Worm (Caenorhabditis elegans) whole organism, L4 larva: Measurements from ENCODE around the gene fcmt-1.

Experiments
- D1046.2 ChIP-seq: fragments of 200-800 bp; sonication (Bioruptor generic); IDR thresholded peaks from 2 replicates; pipeline ENCODE4 v1.3.6; 2022; ENCODE audit warnings: missing genetic modification characterization, missing compliant biosample characterization
- F10B5.3 ChIP-seq: sonication (generic microtip); optimal IDR thresholded peaks from 2 replicates; lab custom pipeline; 2016; ENCODE audit warnings: mild to moderate bottlenecking, missing genetic modification characterization, missing compliant biosample characterization
- F26F4.8 ChIP-seq: fragments of 200-800 bp; sonication (Bioruptor generic); conservative IDR thresholded peaks from 2 replicates; pipeline ENCODE4 v1.3.6; 2022; ENCODE audit warnings: missing genetic modification characterization, missing compliant biosample characterization
- F49E8.2 ChIP-seq: sonication (generic microtip); optimal IDR thresholded peaks from 2 replicates; lab custom pipeline; 2016; ENCODE audit warnings: missing compliant biosample characterization, mild to moderate bottlenecking, missing genetic modification characterization, borderline replicate concordance
- T20F7.1 ChIP-seq: fragments of 200-800 bp; sonication (Bioruptor generic); optimal IDR thresholded peaks from 2 replicates; lab custom pipeline; 2018; ENCODE audit warnings: mild to moderate bottlenecking, missing genetic modification characterization, missing compliant biosample characterization
- Y75B8A.6 ChIP-seq: fragments of 200-800 bp; sonication (Bioruptor generic); IDR thresholded peaks from 2 replicates; pipeline ENCODE4 v1.3.6; 2022; ENCODE audit warnings: missing genetic modification reagents, missing genetic modification characterization, missing compliant biosample characterization
- ZK546.5 ChIP-seq, 2 experiments: sonication (generic microtip); optimal IDR thresholded peaks; 2 replicates each; lab custom pipeline; 2017; ENCODE audit warnings: missing biosample characterization in 2 of 2, missing genetic modification characterization in 2 of 2
- aha-1 ChIP-seq: fragments of 150-350 bp; peaks from one replicate; lab custom pipeline; 2014; ENCODE audit warnings: missing biosample characterization, missing genetic modification characterization
- aly-2 ChIP-seq: sonication (generic microtip); optimal IDR thresholded peaks from 2 replicates; lab custom pipeline; 2018; ENCODE audit warnings: missing biosample characterization, missing genetic modification characterization
- ama-1 ChIP-seq: fragments of 150-350 bp; optimal IDR thresholded peaks from 2 replicates; lab custom pipeline; 2014; ENCODE audit warnings: inconsistent platforms, mixed read lengths
- ceh-20 ChIP-seq: fragments of 200-800 bp; sonication (Bioruptor generic); IDR thresholded peaks from 2 replicates; pipeline ENCODE4 v1.3.6; 2022; ENCODE audit warnings: missing genetic modification reagents, missing genetic modification characterization, missing compliant biosample characterization
- ceh-62 ChIP-seq: sonication (generic microtip); optimal IDR thresholded peaks from 2 replicates; lab custom pipeline; 2017; ENCODE audit warnings: missing biosample characterization, missing genetic modification characterization
- cey-2 ChIP-seq: sonication (generic microtip); optimal IDR thresholded peaks from 3 replicates; lab custom pipeline; 2017; ENCODE audit warnings: missing genetic modification characterization, mild to moderate bottlenecking, missing compliant biosample characterization, antibody characterized with exemption, borderline replicate concordance; ENCODE audit not compliant: insufficient read depth
- ctbp-1 ChIP-seq: fragments of 200-800 bp; sonication (Bioruptor generic); IDR thresholded peaks from 2 replicates; pipeline ENCODE4 v1.3.6; 2022; ENCODE audit warnings: missing genetic modification reagents, missing genetic modification characterization, missing compliant biosample characterization
- daf-12 ChIP-seq: fragments of 150-350 bp; optimal IDR thresholded peaks from 2 replicates; lab custom pipeline; 2014; ENCODE audit warnings: missing biosample characterization, missing genetic modification reagents, missing genetic modification characterization
- daf-19 ChIP-seq: fragments of 200-800 bp; sonication (Bioruptor generic); conservative IDR thresholded peaks from 2 replicates; pipeline ENCODE4 v1.3.6; 2022; ENCODE audit warnings: missing genetic modification characterization, missing compliant biosample characterization
- daf-8 ChIP-seq: fragments of 200-800 bp; sonication (Bioruptor generic); IDR thresholded peaks from 2 replicates; pipeline ENCODE4 v1.3.6; 2022; ENCODE audit warnings: missing genetic modification characterization, missing compliant biosample characterization
- dmd-6 ChIP-seq: fragments of 200-800 bp; sonication (Bioruptor generic); IDR thresholded peaks from 2 replicates; pipeline ENCODE4 v1.3.6; 2022; ENCODE audit warnings: missing genetic modification reagents, missing genetic modification characterization, missing compliant biosample characterization
- dmd-8 ChIP-seq: fragments of 200-800 bp; sonication (Bioruptor generic); IDR thresholded peaks from 2 replicates; pipeline ENCODE4 v1.3.6; 2022; ENCODE audit warnings: missing genetic modification characterization, missing compliant biosample characterization
- dmd-9 ChIP-seq: fragments of 200-800 bp; sonication (Bioruptor generic); IDR thresholded peaks from 2 replicates; pipeline ENCODE4 v1.3.6; 2022; ENCODE audit warnings: missing genetic modification reagents, missing genetic modification characterization, missing compliant biosample characterization
- duxl-1 ChIP-seq: sonication (generic microtip); optimal IDR thresholded peaks from 2 replicates; lab custom pipeline; 2016; ENCODE audit warnings: mild to moderate bottlenecking, missing genetic modification characterization, moderate library complexity, missing compliant biosample characterization; ENCODE audit not compliant: poor library complexity
- fkh-10 ChIP-seq: fragments of 150-350 bp; optimal IDR thresholded peaks from 2 replicates; lab custom pipeline; 2014; ENCODE audit warnings: missing biosample characterization, missing genetic modification reagents, missing genetic modification characterization
- fos-1 ChIP-seq: fragments of 150-350 bp; optimal IDR thresholded peaks from 2 replicates; lab custom pipeline; 2014; ENCODE audit warnings: missing biosample characterization, missing genetic modification characterization
- gei-8 ChIP-seq: fragments of 200-800 bp; sonication (Bioruptor generic); optimal IDR thresholded peaks from 2 replicates; lab custom pipeline; 2018; ENCODE audit warnings: mild to moderate bottlenecking, missing genetic modification characterization, missing compliant biosample characterization
- hlh-11 ChIP-seq: fragments of 200-800 bp; sonication (Bioruptor generic); optimal IDR thresholded peaks from 2 replicates; lab custom pipeline; 2018; ENCODE audit warnings: mild to moderate bottlenecking, missing genetic modification characterization, missing compliant biosample characterization
- hlh-30 ChIP-seq: sonication (generic microtip); optimal IDR thresholded peaks from 2 replicates; lab custom pipeline; 2017; ENCODE audit warnings: antibody characterized with exemption, mild to moderate bottlenecking, missing genetic modification characterization, missing compliant biosample characterization; ENCODE audit not compliant: insufficient read depth
- jun-1 ChIP-seq: fragments of 150-350 bp; optimal IDR thresholded peaks from 2 replicates; lab custom pipeline; 2014; ENCODE audit warnings: missing biosample characterization, missing genetic modification reagents, missing genetic modification characterization
- lin-39 ChIP-seq: fragments of 150-350 bp; optimal IDR thresholded peaks from 2 replicates; lab custom pipeline; 2014; ENCODE audit warnings: missing biosample characterization, missing genetic modification reagents, missing genetic modification characterization
- lsy-2 ChIP-seq, 2 experiments: fragments of 150-350 bp in 1 of 2; sonication (generic microtip) in 1 of 2; optimal IDR thresholded peaks; 2 replicates each; lab custom pipeline; 2014 to 2017; ENCODE audit warnings: missing biosample characterization in 2 of 2, missing genetic modification characterization in 2 of 2
- madf-5 ChIP-seq, 2 experiments: fragments of 200-800 bp; sonication (Bioruptor generic); IDR thresholded peaks; 2 replicates each; pipeline ENCODE4 v1.3.6; 2022; ENCODE audit warnings: missing compliant biosample characterization in 2 of 2, missing genetic modification characterization in 2 of 2
- madf-9 ChIP-seq: fragments of 200-800 bp; sonication (Bioruptor generic); conservative IDR thresholded peaks from 2 replicates; pipeline ENCODE4 v1.3.6; 2022; ENCODE audit warnings: missing genetic modification reagents, missing genetic modification characterization, missing compliant biosample characterization
- mdl-1 ChIP-seq, 2 experiments: fragments of 150-350 bp in 1 of 2; sonication (generic microtip) in 1 of 2; optimal IDR thresholded peaks; 2 replicates each; lab custom pipeline; 2014 to 2017; ENCODE audit warnings: missing biosample characterization in 2 of 2, missing genetic modification characterization in 2 of 2
- mdt-29 ChIP-seq: fragments of 200-800 bp; sonication (Bioruptor generic); IDR thresholded peaks from 2 replicates; pipeline ENCODE4 v1.3.6; 2022; ENCODE audit warnings: missing genetic modification reagents, missing genetic modification characterization, missing compliant biosample characterization
- mes-2 ChIP-seq: sonication (generic microtip); optimal IDR thresholded peaks from 2 replicates; lab custom pipeline; 2016; ENCODE audit warnings: missing genotype, mild to moderate bottlenecking, missing genetic modification characterization, missing compliant biosample characterization; ENCODE audit not compliant: poor library complexity, severe bottlenecking
- mxl-2 ChIP-seq: fragments of 200-800 bp; sonication (Bioruptor generic); conservative IDR thresholded peaks from 2 replicates; pipeline ENCODE4 v1.3.6; 2022; ENCODE audit warnings: missing genetic modification reagents, missing genetic modification characterization, missing compliant biosample characterization
- nhr-102 ChIP-seq: sonication (generic microtip); optimal IDR thresholded peaks from 2 replicates; lab custom pipeline; 2016; ENCODE audit warnings: mild to moderate bottlenecking, missing genetic modification characterization, moderate library complexity, missing compliant biosample characterization
- nhr-11 ChIP-seq: fragments of 150-350 bp; optimal IDR thresholded peaks from 2 replicates; lab custom pipeline; 2014; ENCODE audit warnings: missing biosample characterization, missing genetic modification characterization
- nhr-111 ChIP-seq: fragments of 200-800 bp; sonication (Bioruptor generic); optimal IDR thresholded peaks from 2 replicates; lab custom pipeline; 2018; ENCODE audit warnings: mild to moderate bottlenecking, missing genetic modification characterization, missing compliant biosample characterization
- nhr-237 ChIP-seq: sonication (generic microtip); optimal IDR thresholded peaks from 2 replicates; lab custom pipeline; 2017; ENCODE audit warnings: missing biosample characterization, missing genetic modification characterization
- nhr-28 ChIP-seq: fragments of 150-350 bp; optimal IDR thresholded peaks from 2 replicates; lab custom pipeline; 2014; ENCODE audit warnings: missing biosample characterization, missing genetic modification characterization
- nhr-6 ChIP-seq: fragments of 150-350 bp; optimal IDR thresholded peaks from 2 replicates; lab custom pipeline; 2014; ENCODE audit warnings: missing biosample characterization, missing genetic modification characterization
- nhr-77 ChIP-seq: fragments of 150-350 bp; optimal IDR thresholded peaks from 2 replicates; lab custom pipeline; 2014; ENCODE audit warnings: missing biosample characterization, missing genetic modification characterization
- saeg-2 ChIP-seq: fragments of 200-800 bp; sonication (Bioruptor generic); IDR thresholded peaks from 2 replicates; pipeline ENCODE4 v1.3.6; 2022; ENCODE audit warnings: missing genetic modification reagents, missing genetic modification characterization, missing compliant biosample characterization
- sdz-12 ChIP-seq: fragments of 200-800 bp; sonication (Bioruptor generic); optimal IDR thresholded peaks from 2 replicates; lab custom pipeline; 2018; ENCODE audit warnings: mild to moderate bottlenecking, missing genetic modification characterization, missing compliant biosample characterization
- snpc-4 ChIP-seq: fragments of 150-350 bp; optimal IDR thresholded peaks from 2 replicates; lab custom pipeline; 2014; ENCODE audit warnings: missing biosample characterization, missing genetic modification characterization
- spr-1 ChIP-seq: sonication (generic microtip); optimal IDR thresholded peaks from 2 replicates; lab custom pipeline; 2016; ENCODE audit warnings: mild to moderate bottlenecking, missing genetic modification characterization, missing compliant biosample characterization
- spr-3 ChIP-seq: fragments of 200-800 bp; sonication (Bioruptor generic); optimal IDR thresholded peaks from 2 replicates; lab custom pipeline; 2018; ENCODE audit warnings: mild to moderate bottlenecking, missing genetic modification characterization, missing compliant biosample characterization
- tra-1 ChIP-seq: fragments of 200-800 bp; sonication (Bioruptor generic); IDR thresholded peaks from 2 replicates; pipeline ENCODE4 v1.3.6; 2022; ENCODE audit warnings: missing genetic modification reagents, missing genetic modification characterization, missing compliant biosample characterization
- vab-7 ChIP-seq: fragments of 200-800 bp; sonication (Bioruptor generic); IDR thresholded peaks from 2 replicates; pipeline ENCODE4 v1.3.6; 2022; ENCODE audit warnings: missing genetic modification reagents, missing genetic modification characterization, missing compliant biosample characterization
- zag-1 ChIP-seq: fragments of 150-350 bp; optimal IDR thresholded peaks from 2 replicates; lab custom pipeline; 2014; ENCODE audit warnings: missing biosample characterization, missing genetic modification characterization
- zfp-3 ChIP-seq: fragments of 200-800 bp; sonication (Bioruptor generic); conservative IDR thresholded peaks from 2 replicates; pipeline ENCODE4 v1.3.6; 2022; ENCODE audit warnings: missing genetic modification reagents, missing genetic modification characterization, missing compliant biosample characterization

fcmt-1 gene

DNA sequence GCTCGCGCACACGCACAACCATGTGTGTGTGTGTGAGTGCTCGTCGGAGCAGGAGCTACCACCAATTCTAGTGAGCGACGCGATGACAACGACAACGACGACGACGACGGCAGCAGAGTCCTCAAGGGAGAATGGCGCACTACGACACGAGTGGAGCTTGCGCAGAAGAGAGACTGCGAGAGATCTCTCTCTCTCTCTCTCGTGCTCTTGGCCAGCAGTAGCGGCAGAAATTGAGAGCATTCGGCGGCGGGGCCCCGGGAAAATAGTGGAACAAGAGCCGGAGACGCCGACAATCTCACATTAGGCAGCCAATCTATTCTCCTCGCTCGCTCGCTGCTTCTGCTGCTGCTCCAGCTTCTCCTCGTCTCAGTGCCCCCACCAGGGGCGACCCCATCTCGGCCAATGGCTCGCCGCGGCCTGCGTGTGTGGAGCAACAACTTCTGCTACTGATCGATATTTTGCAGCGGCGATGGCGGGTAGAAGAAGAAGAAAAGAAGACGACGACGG lies 37.5 kb upstream of the fcmt-1 start (continued):
- TF ChIP-seq daf-12 (tag; lab: Kevin White, UChicago) (no peak), cey-2 (tag; lab: Kevin White, UChicago) (no peak), fkh-10 (peak; percentile 84), Y75B8A.6 (GFP tag; lab: Robert Waterston, UW) (no peak), dmd-9 (GFP tag; lab: Robert Waterston, UW) (no peak), hlh-11 (tag; lab: Kevin White, UChicago) (peak; percentile 55), mxl-2 (GFP tag; lab: Robert Waterston, UW) (no peak), sdz-12 (GFP tag; lab: Kevin White, UChicago) (no peak), ceh-62 (no peak), spr-1 (peak; percentile 53), nhr-111 (GFP tag; lab: Kevin White, UChicago) (no peak), snpc-4 (tag; lab: Kevin White, UChicago) (no peak), nhr-237 (tag; lab: Kevin White, UChicago) (no peak), fos-1 (tag; lab: Kevin White, UChicago) (no peak), zfp-3 (GFP tag; lab: Robert Waterston, UW) (no peak), madf-9 (GFP tag; lab: Robert Waterston, UW) (no peak), madf-5 (GFP tag; IDR thresholded peaks at IDR 0.05; lab: Robert Waterston, UW) (0 out of 4 replicates have a peak, but pooled peaks of 1 of the 2 experiments have one; percentile 16), lin-39 (tag; lab: Kevin White, UChicago) (no peak), vab-7 (GFP tag; lab: Robert Waterston, UW) (no peak; the same call in 1 of the 2 replicates), zag-1 (tag; lab: Kevin White, UChicago) (peak; percentile 32), saeg-2 (GFP tag; lab: Robert Waterston, UW) (no peak), nhr-77 (tag; lab: Kevin White, UChicago) (no peak), dmd-6 (GFP tag; lab: Robert Waterston, UW) (peak; percentile 21; the same call in 1 of the 2 replicates), aha-1 (tag; lab: Kevin White, UChicago) (peak; percentile 56), daf-19 (GFP tag; lab: Robert Waterston, UW) (no peak), spr-3 (GFP tag; lab: Kevin White, UChicago) (peak; percentile 40), ZK546.5 (tag; optimal IDR thresholded peaks at IDR 0.05; lab: Kevin White, UChicago) (no peak), T20F7.1 (GFP tag; lab: Kevin White, UChicago) (peak; percentile 56), hlh-30 (tag; lab: Kevin White, UChicago) (peak; percentile 84), ama-1 (no peak), tra-1 (GFP tag; lab: Robert Waterston, UW) (0 out of 2 replicates have a peak, but pooled peaks have one; percentile 17), nhr-6 (tag; lab: Kevin White, UChicago) (peak; percentile 59), gei-8 (GFP tag; lab: Kevin White, UChicago) (peak; percentile 39), D1046.2 (GFP tag; lab: Robert Waterston, UW) (0 out of 2 replicates have a peak, but pooled peaks have one; percentile 27), F10B5.3 (tag; lab: Kevin White, UChicago) (no peak), F49E8.2 (tag; lab: Kevin White, UChicago) (no peak), nhr-11 (tag; lab: Kevin White, UChicago) (peak; percentile 7), mdl-1 (tag; optimal IDR thresholded peaks at IDR 0.05; lab: Kevin White, UChicago) (peak; percentile 5 to 73), daf-8 (GFP tag; lab: Robert Waterston, UW) (0 out of 2 replicates have a peak, but pooled peaks have one; percentile 72), F26F4.8 (GFP tag; lab: Robert Waterston, UW) (no peak), dmd-8 (GFP tag; lab: Robert Waterston, UW) (no peak), jun-1 (tag; lab: Kevin White, UChicago) (no peak), nhr-28 (tag; lab: Kevin White, UChicago) (no peak), aly-2 (tag; lab: Kevin White, UChicago) (no peak), mes-2 (tag; lab: Kevin White, UChicago) (peak; percentile 64), duxl-1 (tag; lab: Kevin White, UChicago) (no peak), mdt-29 (no peak), ctbp-1 (GFP tag; lab: Robert Waterston, UW) (peak; percentile 91), nhr-102 (peak; percentile 35), ceh-20 (GFP tag; lab: Robert Waterston, UW) (peak; percentile 66), lsy-2 (tag; optimal IDR thresholded peaks at IDR 0.05; lab: Kevin White, UChicago) (peak; percentile 46 to 59)
